Worm (Caenorhabditis elegans): ENCODE results near the gene erfa-3.
A peak's percentile ranks its signal among the peaks of the same experiment; 100 is the strongest.

Gene erfa-3

DNA sequence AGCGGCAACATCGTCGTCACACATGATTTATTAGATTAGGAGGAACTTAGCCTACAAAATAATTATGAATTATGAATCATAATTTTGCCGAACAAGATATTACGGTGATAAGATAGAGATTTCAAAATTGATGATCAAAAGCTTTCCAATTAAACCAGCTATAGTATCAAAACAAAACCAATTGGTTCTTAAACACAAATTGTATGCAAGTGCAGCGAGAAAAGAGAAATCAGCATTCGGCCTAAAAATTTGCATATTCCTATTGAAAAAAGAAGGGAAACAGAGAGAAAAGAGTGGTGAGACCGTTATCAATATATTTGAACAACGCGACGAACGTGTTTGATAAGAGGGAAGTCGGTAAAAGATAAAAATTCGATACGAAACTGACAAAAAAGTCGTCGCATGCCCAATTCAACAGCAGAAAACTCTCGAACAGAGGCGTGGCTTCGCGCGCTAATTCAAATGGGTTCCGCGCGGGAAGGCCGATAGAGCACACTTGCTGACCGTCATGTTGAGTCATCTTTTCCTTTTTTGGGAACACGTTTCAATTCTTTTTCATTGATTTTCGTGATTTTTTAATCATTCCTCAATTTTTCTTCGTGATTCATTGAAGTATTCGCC is 34.7 kb downstream of the erfa-3 start, which contains the start of gene act-2 (continued):
- TF ChIP-seq Y55F3AM.14 (GFP tag; optimal IDR thresholded peaks at IDR 0.05) (no peak), ztf-4 (tag; optimal IDR thresholded peaks at IDR 0.05) (peak; percentile 50), peb-1 (tag; optimal IDR thresholded peaks at IDR 0.05) (no peak), sem-4 (tag; optimal IDR thresholded peaks at IDR 0.05) (peak; percentile 80), dmd-4 (tag; optimal IDR thresholded peaks at IDR 0.05) (no peak), mab-5 (tag; optimal IDR thresholded peaks at IDR 0.05) (peak; percentile 21), nhr-129 (tag; optimal IDR thresholded peaks at IDR 0.05) (peak; percentile 76), ZK546.5 (tag; optimal IDR thresholded peaks at IDR 0.05) (no peak), ceh-16 (tag; optimal IDR thresholded peaks at IDR 0.05) (peak; percentile 64), lin-11 (tag; optimal IDR thresholded peaks at IDR 0.05) (peak; percentile 76)

DNA sequence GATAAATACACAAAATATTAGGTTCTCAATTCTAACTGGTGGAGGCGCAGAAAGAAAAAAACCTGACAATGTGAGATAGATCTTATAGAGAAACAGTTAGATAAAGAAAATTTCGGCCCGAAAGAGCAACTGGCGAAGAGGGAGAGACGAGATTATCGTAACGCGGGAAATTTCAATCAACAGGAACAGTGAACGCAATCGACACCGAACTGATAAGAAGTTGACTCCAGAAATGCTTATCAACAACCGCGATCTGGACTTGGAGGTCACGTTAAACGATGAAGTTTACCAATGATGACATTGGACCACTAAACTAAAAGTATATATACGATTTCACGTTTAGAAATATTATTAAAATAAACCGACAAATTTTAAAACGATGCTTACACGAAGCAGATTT is 36.5 kb downstream of the erfa-3 start:
- TF ChIP-seq elt-1 (tag; optimal IDR thresholded peaks at IDR 0.05) (no peak), ceh-16 (tag; optimal IDR thresholded peaks at IDR 0.05) (no peak), crh-2 (tag; optimal IDR thresholded peaks at IDR 0.05) (peak; percentile 31), sma-9 (GFP tag; optimal IDR thresholded peaks at IDR 0.05) (peak; percentile 25), sma-9 (tag; optimal IDR thresholded peaks at IDR 0.05) (no peak), nhr-12 (tag; optimal IDR thresholded peaks at IDR 0.05) (no peak), lin-13 (GFP tag; optimal IDR thresholded peaks at IDR 0.05) (peak; percentile 32), C34F6.9 (tag; optimal IDR thresholded peaks at IDR 0.05) (peak; percentile 14), lsy-2 (tag; optimal IDR thresholded peaks at IDR 0.05) (peak in 1 of 2 experiments; percentile 40), ama-1 (optimal IDR thresholded peaks at IDR 0.05) (peak; percentile 79), fos-1 (tag; optimal IDR thresholded peaks at IDR 0.05) (peak; percentile 46), nhr-6 (tag; optimal IDR thresholded peaks at IDR 0.05) (no peak), zag-1 (tag; optimal IDR thresholded peaks at IDR 0.05) (no peak), Y55F3AM.14 (GFP tag; optimal IDR thresholded peaks at IDR 0.05) (no peak), nhr-23 (tag; optimal IDR thresholded peaks at IDR 0.05) (no peak), sma-3 (GFP tag; optimal IDR thresholded peaks at IDR 0.05) (no peak), sem-4 (tag; optimal IDR thresholded peaks at IDR 0.05) (no peak), ztf-4 (tag; optimal IDR thresholded peaks at IDR 0.05) (peak; percentile 77), mab-5 (tag; optimal IDR thresholded peaks at IDR 0.05) (no peak), nhr-129 (tag; optimal IDR thresholded peaks at IDR 0.05) (peak; percentile 43), unc-62 (GFP tag; optimal IDR thresholded peaks at IDR 0.05) (peak; percentile 38), dmd-4 (tag; optimal IDR thresholded peaks at IDR 0.05) (no peak)

DNA sequence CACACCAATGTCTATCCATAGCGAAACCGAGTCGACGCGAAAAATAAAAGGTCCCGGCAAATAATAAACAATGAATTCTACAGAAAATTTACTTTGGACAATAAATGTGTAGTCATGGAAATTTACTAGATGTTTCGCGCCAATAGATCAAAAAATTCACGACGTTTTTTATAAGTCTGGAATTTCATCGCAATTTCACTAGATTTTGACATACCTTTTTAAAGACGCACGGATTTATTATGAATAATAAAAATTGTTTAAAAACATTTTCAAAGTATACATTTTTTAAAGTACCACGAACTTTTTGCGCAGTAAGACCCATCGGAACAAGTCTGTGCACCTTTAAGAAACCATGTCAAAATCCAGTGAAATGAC is 36.9 kb downstream of the erfa-3 start:
- TF ChIP-seq unc-55 (GFP tag; optimal IDR thresholded peaks at IDR 0.05): no peak
- TF ChIP-seq lin-11 (tag; optimal IDR thresholded peaks at IDR 0.05): no peak
- no peak for TF ChIP-seq nhr-25 (tag; optimal IDR thresholded peaks at IDR 0.05)
- no peak for TF ChIP-seq ceh-82 (tag; optimal IDR thresholded peaks at IDR 0.05)
- no peak for TF ChIP-seq nhr-11 (tag; optimal IDR thresholded peaks at IDR 0.05)
- TF ChIP-seq nhr-10 (tag; optimal IDR thresholded peaks at IDR 0.05): no peak
- TF ChIP-seq skn-1 (tag; optimal IDR thresholded peaks at IDR 0.05): no peak
- TF ChIP-seq Y55F3AM.14 (GFP tag; optimal IDR thresholded peaks at IDR 0.05): no peak
- peak; percentile 15 for TF ChIP-seq sma-3 (GFP tag; optimal IDR thresholded peaks at IDR 0.05)
- TF ChIP-seq sem-4 (tag; optimal IDR thresholded peaks at IDR 0.05): peak; percentile 41
- no peak for TF ChIP-seq mdl-1 (tag; optimal IDR thresholded peaks at IDR 0.05)
- TF ChIP-seq elt-3 (tag; optimal IDR thresholded peaks at IDR 0.05): no peak

DNA sequence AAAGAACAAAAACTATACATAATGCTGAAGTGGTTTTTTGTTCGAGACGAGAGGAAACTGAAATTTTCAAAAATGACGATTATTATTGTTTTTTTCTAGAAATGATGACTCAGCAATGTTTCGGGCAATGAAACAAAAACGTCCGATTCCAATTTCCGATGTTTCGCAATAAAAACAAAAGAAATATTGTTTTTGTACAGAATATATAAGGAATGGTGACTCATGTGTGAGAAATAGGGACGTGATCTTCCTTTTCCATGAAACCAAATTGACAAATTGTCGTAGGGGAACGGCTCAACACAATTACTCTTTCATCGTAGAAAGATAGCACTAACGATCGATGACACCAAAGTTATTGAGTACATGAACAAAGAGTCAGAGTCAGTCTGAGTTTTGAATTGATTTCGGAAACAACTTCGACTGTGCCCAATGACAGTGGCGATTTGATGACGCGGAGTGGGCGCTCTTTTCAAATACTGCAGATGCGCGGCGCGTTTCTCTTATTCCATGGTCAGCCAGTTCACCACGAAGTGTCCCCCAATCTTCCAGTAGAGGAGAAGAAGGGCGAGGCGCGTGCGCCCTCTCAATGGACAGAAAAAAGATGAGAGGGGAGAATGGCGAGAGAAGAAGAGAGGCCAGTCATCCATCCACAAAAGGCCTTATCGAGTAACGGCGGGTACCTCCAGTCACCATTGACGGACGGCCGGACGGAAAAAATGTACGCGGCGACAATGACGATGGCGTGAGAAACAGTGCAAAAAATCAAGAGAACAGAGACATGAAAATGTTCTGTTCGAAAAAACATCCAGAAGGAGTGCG is 37.5 kb downstream of the erfa-3 start:
- TF ChIP-seq mdl-1 (tag; optimal IDR thresholded peaks at IDR 0.05) (peak; percentile 41 to 51), sma-9 (GFP tag; optimal IDR thresholded peaks at IDR 0.05) (no peak), sma-9 (tag; optimal IDR thresholded peaks at IDR 0.05) (no peak), sem-4 (tag; optimal IDR thresholded peaks at IDR 0.05) (no peak), dmd-4 (tag; optimal IDR thresholded peaks at IDR 0.05) (no peak), sma-3 (GFP tag; optimal IDR thresholded peaks at IDR 0.05) (no peak), snpc-4 (tag; optimal IDR thresholded peaks at IDR 0.05) (no peak), unc-62 (GFP tag; optimal IDR thresholded peaks at IDR 0.05) (no peak), Y55F3AM.14 (GFP tag; optimal IDR thresholded peaks at IDR 0.05) (no peak), mab-5 (tag; optimal IDR thresholded peaks at IDR 0.05) (no peak), egl-27 (tag; optimal IDR thresholded peaks at IDR 0.05) (no peak), ZK546.5 (tag; optimal IDR thresholded peaks at IDR 0.05) (no peak), lin-13 (GFP tag; optimal IDR thresholded peaks at IDR 0.05) (no peak), unc-55 (GFP tag; optimal IDR thresholded peaks at IDR 0.05) (peak; percentile 12), ztf-4 (tag; optimal IDR thresholded peaks at IDR 0.05) (no peak), nhr-21 (tag; optimal IDR thresholded peaks at IDR 0.05) (peak; percentile 4), unc-39 (tag; optimal IDR thresholded peaks at IDR 0.05) (no peak), nhr-12 (tag; optimal IDR thresholded peaks at IDR 0.05) (no peak), nhr-10 (tag; optimal IDR thresholded peaks at IDR 0.05) (no peak), ztf-11 (tag; optimal IDR thresholded peaks at IDR 0.05) (no peak), nhr-237 (tag; optimal IDR thresholded peaks at IDR 0.05) (no peak), F13H6.1 (tag; optimal IDR thresholded peaks at IDR 0.05) (peak; percentile 10), nhr-25 (tag; optimal IDR thresholded peaks at IDR 0.05) (peak; percentile 22), elt-3 (tag; optimal IDR thresholded peaks at IDR 0.05) (no peak), nhr-77 (tag; optimal IDR thresholded peaks at IDR 0.05) (no peak), zag-1 (tag; optimal IDR thresholded peaks at IDR 0.05) (no peak), ceh-82 (tag; optimal IDR thresholded peaks at IDR 0.05) (no peak), lin-39 (tag; optimal IDR thresholded peaks at IDR 0.05) (no peak), mbf-1 (tag; optimal IDR thresholded peaks at IDR 0.05) (no peak)
